Fruit fly (Drosophila melanogaster): ENCODE data around the gene Sf3a2.

Sf3a2 gene

DNA sequence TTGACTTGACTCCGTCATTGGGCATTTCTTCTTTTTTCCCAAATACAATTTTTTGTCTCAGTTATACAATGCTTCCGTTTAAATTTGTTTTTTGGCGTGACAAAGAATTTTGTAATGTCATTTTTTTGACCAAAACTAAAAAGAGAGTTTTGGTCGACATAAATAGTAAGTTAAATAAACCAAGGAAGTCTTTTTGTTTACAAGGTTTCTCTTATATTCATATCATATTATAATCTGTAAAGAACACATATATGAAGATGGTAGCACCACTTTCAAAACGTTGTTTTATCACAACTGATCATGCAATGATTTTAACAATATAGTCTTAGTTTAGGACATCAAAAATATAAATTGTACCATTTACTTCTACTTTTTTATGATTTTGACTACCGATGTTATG lies 32.8 kb downstream of the Sf3a2 start, which contains the start of the genes CG10969 and CG17666:
Gene CG10969, minus strand, starts transcription at position 101 of the 400 bp plus-strand sequence.
Gene CG17666, plus strand, starts transcription at position 329 of the 400 bp plus-strand sequence.
- TF ChIP-seq CG10348 (GFP tag; IDR thresholded peaks at IDR 0.05), result no peak
- TF ChIP-seq EcR (GFP tag; optimal IDR thresholded peaks at IDR 0.05), result no peak
- no peak for TF ChIP-seq CG12605 (GFP tag; IDR thresholded peaks at IDR 0.05)
- TF ChIP-seq fd96Ca (GFP tag; IDR thresholded peaks at IDR 0.05), result no peak
- no peak for TF ChIP-seq Pif1B (GFP tag; optimal IDR thresholded peaks at IDR 0.05)
- no peak for TF ChIP-seq Snoo (tag; optimal IDR thresholded peaks at IDR 0.05)
- no peak for TF ChIP-seq Ets98B (GFP tag; IDR thresholded peaks at IDR 0.05)
- TF ChIP-seq CG15710 (tag; optimal IDR thresholded peaks at IDR 0.05), result no peak
- TF ChIP-seq CG8159 (tag; optimal IDR thresholded peaks at IDR 0.05), result no peak
- TF ChIP-seq CG13204 (GFP tag; optimal IDR thresholded peaks at IDR 0.05), result no peak
- TF ChIP-seq CG9948 (tag; optimal IDR thresholded peaks at IDR 0.05), result no peak
- no peak for TF ChIP-seq CG34367 (tag; optimal IDR thresholded peaks at IDR 0.05)
- TF ChIP-seq rn (GFP tag; IDR thresholded peaks at IDR 0.05), result no peak
- TF ChIP-seq CG4496 (GFP tag; IDR thresholded peaks at IDR 0.05), result no peak
- TF ChIP-seq D1 (tag; optimal IDR thresholded peaks at IDR 0.05), result no peak
- TF ChIP-seq CG32121 (GFP tag; IDR thresholded peaks at IDR 0.05), result no peak
- TF ChIP-seq gl (tag; optimal IDR thresholded peaks at IDR 0.05), result no peak
- no peak for TF ChIP-seq CG17806 (tag; optimal IDR thresholded peaks at IDR 0.05)
- TF ChIP-seq CG8301 (tag; optimal IDR thresholded peaks at IDR 0.05), result no peak

DNA sequence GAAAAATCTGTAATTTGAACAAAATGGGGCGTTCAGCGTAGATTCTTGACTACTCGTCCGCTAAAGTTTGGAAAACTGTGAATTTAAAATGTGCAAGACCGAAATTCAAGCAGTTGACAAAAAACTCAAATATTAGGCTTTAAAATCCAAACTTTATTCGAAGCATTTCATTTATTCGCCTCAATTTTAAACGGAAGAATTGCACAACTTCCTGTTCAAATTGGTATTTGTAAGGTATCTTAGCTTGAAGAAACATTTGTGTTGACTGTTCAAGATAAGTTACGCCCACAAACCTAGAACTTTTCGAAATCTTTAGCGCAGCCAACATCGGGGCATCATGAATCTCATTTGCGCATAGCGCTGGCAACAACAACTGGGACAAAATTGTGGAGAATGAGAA lies 35.2 kb downstream of the Sf3a2 start, which contains the start of gene CG32106:
Gene CG32106, minus strand, starts transcription at position 101 of the 400 bp plus-strand sequence.
- TF ChIP-seq CG12605 (GFP tag; IDR thresholded peaks at IDR 0.05), result no peak
- TF ChIP-seq Pif1A (GFP tag; optimal IDR thresholded peaks at IDR 0.05), result no peak
- no peak for TF ChIP-seq CG9948 (tag; optimal IDR thresholded peaks at IDR 0.05)
- TF ChIP-seq fd96Ca (GFP tag; IDR thresholded peaks at IDR 0.05), result no peak
- TF ChIP-seq Snoo (tag; optimal IDR thresholded peaks at IDR 0.05), result no peak
- no peak for TF ChIP-seq CG4496 (GFP tag; IDR thresholded peaks at IDR 0.05)
- TF ChIP-seq D1 (tag; optimal IDR thresholded peaks at IDR 0.05), result no peak
- TF ChIP-seq EcR (GFP tag; optimal IDR thresholded peaks at IDR 0.05), result no peak
- no peak for TF ChIP-seq CG32121 (GFP tag; IDR thresholded peaks at IDR 0.05)
- no peak for TF ChIP-seq CG14655 (GFP tag; optimal IDR thresholded peaks at IDR 0.05)
- TF ChIP-seq gl (tag; optimal IDR thresholded peaks at IDR 0.05), result no peak
- no peak for TF ChIP-seq CG17806 (tag; optimal IDR thresholded peaks at IDR 0.05)

dm6 chr3L:12772740-12773686 lies 40.8 kb downstream of the Sf3a2 start, which contains the start of gene Hip1:
Hip1 (minus strand) TSS chr3L:12773573.
- TF ChIP-seq gl (tag; optimal IDR thresholded peaks at IDR 0.05) (no peak), fd96Ca (GFP tag; IDR thresholded peaks at IDR 0.05) (no peak), CG13204 (GFP tag; optimal IDR thresholded peaks at IDR 0.05) (no peak), Pif1B (GFP tag; optimal IDR thresholded peaks at IDR 0.05) (no peak), CG34367 (tag; optimal IDR thresholded peaks at IDR 0.05) (no peak), CG10348 (GFP tag; IDR thresholded peaks at IDR 0.05) (no peak), CG17806 (tag; optimal IDR thresholded peaks at IDR 0.05) (no peak), CG8301 (tag; optimal IDR thresholded peaks at IDR 0.05) (no peak), CG8159 (tag; optimal IDR thresholded peaks at IDR 0.05) (no peak), Pif1A (GFP tag; optimal IDR thresholded peaks at IDR 0.05) (no peak), CG15710 (tag; optimal IDR thresholded peaks at IDR 0.05) (no peak), Ets98B (GFP tag; IDR thresholded peaks at IDR 0.05) (no peak)
